Worm (Caenorhabditis elegans): ENCODE data around the gene W03F9.4.

W03F9.4 gene

DNA sequence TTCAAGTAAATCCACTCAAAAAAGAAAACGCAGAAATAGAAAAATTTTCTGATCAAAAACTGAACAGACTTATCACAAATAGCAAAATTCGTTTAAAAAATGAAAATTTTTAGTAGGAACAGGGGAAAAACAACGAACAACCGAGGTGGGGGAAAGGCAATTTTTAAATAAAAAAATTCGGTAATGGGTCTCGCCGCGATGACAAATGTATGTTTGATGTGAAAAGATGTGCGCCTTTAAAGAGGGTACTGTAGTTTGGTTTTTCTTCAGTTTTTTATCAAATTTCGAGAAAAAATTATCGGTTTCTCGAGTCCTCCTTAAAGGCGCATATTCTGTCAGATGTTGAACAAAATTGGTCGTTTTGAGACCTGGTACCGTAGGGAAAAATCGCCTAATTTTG is 27.3 kb downstream of the W03F9.4 start:
- TF ChIP-seq F49E8.2 (tag; optimal IDR thresholded peaks at IDR 0.05; ENCODE audit: insufficient read depth) (peak; percentile 8), lsl-1 (GFP tag; optimal IDR thresholded peaks at IDR 0.05) (peak; percentile 11), pbrm-1 (GFP tag; IDR thresholded peaks at IDR 0.05) (0 out of 2 replicates have a peak, but pooled peaks have one; percentile 14), madf-6 (GFP tag; IDR thresholded peaks at IDR 0.05) (peak; percentile 48), K11D2.4 (GFP tag; IDR thresholded peaks at IDR 0.05) (no peak)

DNA sequence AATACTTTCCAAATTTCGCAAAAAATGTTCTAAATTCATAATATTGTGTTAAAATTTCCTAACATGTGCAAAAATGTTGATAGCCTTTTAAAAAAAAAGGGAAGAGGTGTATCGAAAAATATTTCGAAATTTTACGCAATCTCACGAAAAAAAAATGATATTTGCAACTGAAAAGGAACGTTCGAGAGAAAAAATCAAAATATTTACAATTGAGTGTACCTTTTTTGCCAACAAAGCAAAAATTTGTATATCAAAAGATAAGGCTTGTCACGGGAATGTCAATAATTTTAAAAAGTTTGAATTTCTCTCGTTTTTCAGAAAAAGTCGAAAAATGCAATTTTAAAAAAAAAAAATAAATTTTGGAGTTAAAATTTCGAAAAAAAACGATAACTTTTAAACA is 27.7 kb downstream of the W03F9.4 start:
- peak; percentile 30 for TF ChIP-seq ceh-79 (tag; optimal IDR thresholded peaks at IDR 0.05)
- peak; percentile 2 for TF ChIP-seq ztf-26 (tag; optimal IDR thresholded peaks at IDR 0.05)
- TF ChIP-seq lin-54 (GFP tag; optimal IDR thresholded peaks at IDR 0.05), result no peak
- TF ChIP-seq F22D6.2 (tag; optimal IDR thresholded peaks at IDR 0.05), result no peak
- TF ChIP-seq nfya-2 (GFP tag; IDR thresholded peaks at IDR 0.05), result no peak
- peak; percentile 57 for TF ChIP-seq attf-5 (GFP tag; optimal IDR thresholded peaks at IDR 0.05)
- TF ChIP-seq unc-62 (GFP tag; optimal IDR thresholded peaks at IDR 0.05), result peak; percentile 22
- 0 out of 2 replicates have a peak, but pooled peaks have one; percentile 51 for TF ChIP-seq madf-3 (GFP tag; IDR thresholded peaks at IDR 0.05)
- no peak for TF ChIP-seq athp-1 (tag; optimal IDR thresholded peaks at IDR 0.05)
- TF ChIP-seq F33H1.4 (GFP tag; IDR thresholded peaks at IDR 0.05), result no peak
- peak; percentile 27 for TF ChIP-seq nhr-80 (tag; optimal IDR thresholded peaks at IDR 0.05)
- TF ChIP-seq let-607 (tag; optimal IDR thresholded peaks at IDR 0.05), result peak; percentile 97 to 99
- TF ChIP-seq snpc-4 (GFP tag; optimal IDR thresholded peaks at IDR 0.05), result no peak
- TF ChIP-seq snpc-4 (tag; optimal IDR thresholded peaks at IDR 0.05), result peak in 1 of 4 experiments; percentile 15
- TF ChIP-seq cebp-1 (GFP tag; IDR thresholded peaks at IDR 0.05), result peak; percentile 59; the same call in 1 of the 2 replicates
- peak; percentile 85 for TF ChIP-seq cebp-1 (tag; optimal IDR thresholded peaks at IDR 0.05)
- no peak for TF ChIP-seq nhr-27 (tag; optimal IDR thresholded peaks at IDR 0.05)
- TF ChIP-seq ceh-100 (GFP tag; IDR thresholded peaks at IDR 0.05), result no peak

DNA sequence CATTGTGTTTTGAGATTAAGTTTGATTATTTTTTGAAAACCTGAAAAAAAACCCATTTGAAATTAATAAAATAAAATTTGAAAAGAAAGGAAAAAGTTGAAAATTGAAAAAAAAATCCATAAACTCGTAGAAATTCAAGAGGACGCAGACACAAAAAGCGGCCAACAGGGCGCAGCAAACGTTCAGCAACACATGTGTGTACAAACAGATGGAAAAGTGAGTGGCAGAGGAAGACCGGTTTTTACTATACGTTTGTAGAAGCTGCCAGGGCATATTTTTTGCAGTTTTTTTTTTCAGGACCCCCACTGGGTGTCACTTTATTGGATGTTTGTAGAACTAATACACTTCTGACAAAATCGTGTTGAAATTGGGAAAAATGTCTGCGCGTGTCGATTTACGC is 28.4 kb downstream of the W03F9.4 start, which contains the start of gene cgp-1:
TSS of gene cgp-1 (minus strand) at position 40 of the 400 bp plus-strand sequence.
- TF ChIP-seq hmg-1.2 (GFP tag; IDR thresholded peaks at IDR 0.05), result peak; percentile 9; the same call in 1 of the 2 replicates
- TF ChIP-seq pha-4 (tag; optimal IDR thresholded peaks at IDR 0.05), result no peak
- no peak for TF ChIP-seq ekl-4 (GFP tag; IDR thresholded peaks at IDR 0.05)
- no peak for TF ChIP-seq hmg-20 (GFP tag; IDR thresholded peaks at IDR 0.05)
- no peak for TF ChIP-seq madf-3 (GFP tag; IDR thresholded peaks at IDR 0.05)
- no peak for TF ChIP-seq cebp-2 (GFP tag; IDR thresholded peaks at IDR 0.05)
- TF ChIP-seq ztf-26 (tag; optimal IDR thresholded peaks at IDR 0.05), result no peak
- no peak for TF ChIP-seq egl-44 (GFP tag; IDR thresholded peaks at IDR 0.05)
- peak in 1 of 2 experiments; percentile 11 for TF ChIP-seq let-607 (tag; optimal IDR thresholded peaks at IDR 0.05)

DNA sequence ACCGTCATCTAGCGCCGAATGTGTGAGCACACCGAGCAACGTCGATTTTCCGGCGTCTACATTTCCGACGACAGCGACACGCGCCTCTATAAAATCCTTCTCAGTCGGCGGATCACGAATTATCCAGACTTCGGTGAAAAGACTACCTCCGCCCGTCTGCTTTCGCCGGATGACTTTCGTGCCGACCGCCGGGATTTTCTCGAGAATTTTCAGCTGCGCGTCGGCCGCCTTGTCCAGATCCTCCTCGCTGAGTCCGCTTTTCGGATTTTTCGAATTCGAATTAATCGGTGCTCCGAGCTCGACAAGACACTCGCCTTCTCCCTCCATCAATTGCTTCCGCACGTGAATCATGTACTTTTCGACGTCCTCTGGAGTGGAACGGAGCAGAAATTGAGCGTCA is 28.9 kb downstream of the W03F9.4 start:
- TF ChIP-seq cebp-2 (GFP tag; IDR thresholded peaks at IDR 0.05) (0 out of 2 replicates have a peak, but pooled peaks have one; percentile 52), zfh-2 (GFP tag; conservative IDR thresholded peaks at IDR 0.05) (peak; percentile 86), lin-54 (GFP tag; optimal IDR thresholded peaks at IDR 0.05) (no peak), egrh-3 (GFP tag; IDR thresholded peaks at IDR 0.05) (peak; percentile 25; the same call in 1 of the 2 replicates)

DNA sequence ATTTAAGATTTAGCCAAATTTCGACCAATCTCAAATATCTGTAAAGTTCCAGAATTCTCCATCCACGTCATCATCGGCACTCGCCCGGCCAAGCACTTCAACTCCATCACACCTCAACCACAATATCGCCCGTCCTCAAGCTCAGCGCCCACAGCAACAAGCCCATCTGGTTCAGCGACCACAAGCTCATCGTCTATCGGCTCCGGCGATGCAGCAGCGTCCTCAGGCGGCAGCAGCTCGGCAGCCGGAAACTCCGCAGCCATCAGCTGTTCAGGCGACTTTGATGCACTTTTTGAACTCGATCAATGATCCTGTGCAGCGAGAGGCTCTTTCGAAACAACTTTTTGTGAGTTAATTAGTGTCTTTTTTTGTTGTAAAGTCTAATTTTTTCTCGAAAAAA is 33.9 kb downstream of the W03F9.4 start:
- TF ChIP-seq bed-1 (GFP tag; IDR thresholded peaks at IDR 0.05) (no peak), chd-7 (tag; optimal IDR thresholded peaks at IDR 0.05) (peak; percentile 32), ztf-28 (GFP tag; IDR thresholded peaks at IDR 0.05) (peak; percentile 34; the same call in 1 of the 2 replicates), attf-6 (GFP tag; IDR thresholded peaks at IDR 0.05) (no peak), ets-4 (GFP tag; optimal IDR thresholded peaks at IDR 0.05) (no peak), zim-3 (tag; optimal IDR thresholded peaks at IDR 0.05) (peak; percentile 28), egrh-3 (GFP tag; IDR thresholded peaks at IDR 0.05) (peak; percentile 84), hmg-20 (GFP tag; IDR thresholded peaks at IDR 0.05) (no peak), F52B5.7 (tag; optimal IDR thresholded peaks at IDR 0.05) (peak; percentile 31), madf-3 (GFP tag; IDR thresholded peaks at IDR 0.05) (0 out of 2 replicates have a peak, but pooled peaks have one; percentile 25), cebp-2 (GFP tag; IDR thresholded peaks at IDR 0.05) (peak; percentile 85; the same call in 1 of the 2 replicates), zfh-2 (GFP tag; conservative IDR thresholded peaks at IDR 0.05) (peak; percentile 90), ztf-25 (GFP tag; IDR thresholded peaks at IDR 0.05) (0 out of 2 replicates have a peak, but pooled peaks have one; percentile 15), mcd-1 (GFP tag; IDR thresholded peaks at IDR 0.05) (peak; percentile 22; the same call in 1 of the 2 replicates)
